Worm (Caenorhabditis elegans) whole organism, L4 larva: ENCODE data around the gene mab-3.

Experiments used
- D1046.2 ChIP-seq: fragments of 200-800 bp; sonication (Bioruptor generic); IDR thresholded peaks from 2 replicates; pipeline ENCODE4 v1.3.6; 2022; ENCODE audit warnings: missing genetic modification characterization, missing compliant biosample characterization
- F10B5.3 ChIP-seq: sonication (generic microtip); optimal IDR thresholded peaks from 2 replicates; lab custom pipeline; 2016; ENCODE audit warnings: mild to moderate bottlenecking, missing genetic modification characterization, missing compliant biosample characterization
- F26F4.8 ChIP-seq: fragments of 200-800 bp; sonication (Bioruptor generic); conservative IDR thresholded peaks from 2 replicates; pipeline ENCODE4 v1.3.6; 2022; ENCODE audit warnings: missing genetic modification characterization, missing compliant biosample characterization
- F44E2.7 ChIP-seq: fragments of 200-800 bp; sonication (Bioruptor generic); IDR thresholded peaks from 2 replicates; pipeline ENCODE4 v2.1.2; 2022; ENCODE audit warnings: missing genetic modification characterization, missing compliant biosample characterization
- R02D3.7 ChIP-seq: fragments of 150-350 bp; sonication (generic microtip); optimal IDR thresholded peaks from 3 replicates; lab custom pipeline; 2014; ENCODE audit warnings: missing biosample characterization, missing genetic modification characterization
- T20F7.1 ChIP-seq: fragments of 200-800 bp; sonication (Bioruptor generic); optimal IDR thresholded peaks from 2 replicates; lab custom pipeline; 2018; ENCODE audit warnings: mild to moderate bottlenecking, missing genetic modification characterization, missing compliant biosample characterization
- Y105C5A.15 ChIP-seq: fragments of 200-800 bp; sonication (Bioruptor generic); IDR thresholded peaks from 2 replicates; pipeline ENCODE4 v1.3.6; 2022; ENCODE audit warnings: missing genetic modification characterization, missing compliant biosample characterization
- Y5F2A.4 ChIP-seq: fragments of 200-800 bp; sonication (Bioruptor generic); optimal IDR thresholded peaks from 2 replicates; lab custom pipeline; 2018; ENCODE audit warnings: mild to moderate bottlenecking, missing genetic modification characterization, missing compliant biosample characterization
- ZK337.2 ChIP-seq: fragments of 200-800 bp; sonication (Bioruptor generic); IDR thresholded peaks from 2 replicates; pipeline ENCODE4 v1.3.6; 2022; ENCODE audit warnings: missing genetic modification reagents, missing genetic modification characterization, missing compliant biosample characterization
- aha-1 ChIP-seq: fragments of 150-350 bp; peaks from one replicate; lab custom pipeline; 2014; ENCODE audit warnings: missing biosample characterization, missing genetic modification characterization
- attf-4 ChIP-seq: sonication (generic microtip); optimal IDR thresholded peaks from 3 replicates; lab custom pipeline; 2017; ENCODE audit warnings: missing biosample characterization, missing genetic modification characterization
- ceh-20 ChIP-seq: fragments of 200-800 bp; sonication (Bioruptor generic); IDR thresholded peaks from 2 replicates; pipeline ENCODE4 v1.3.6; 2022; ENCODE audit warnings: missing genetic modification reagents, missing genetic modification characterization, missing compliant biosample characterization
- ceh-44 ChIP-seq: fragments of 200-800 bp; sonication (Bioruptor generic); IDR thresholded peaks from 2 replicates; pipeline ENCODE4 v1.3.6; 2022; ENCODE audit warnings: missing genetic modification reagents, missing genetic modification characterization, missing compliant biosample characterization
- ceh-62 ChIP-seq: sonication (generic microtip); optimal IDR thresholded peaks from 2 replicates; lab custom pipeline; 2017; ENCODE audit warnings: missing biosample characterization, missing genetic modification characterization
- cey-2 ChIP-seq: sonication (generic microtip); optimal IDR thresholded peaks from 3 replicates; lab custom pipeline; 2017; ENCODE audit warnings: missing genetic modification characterization, mild to moderate bottlenecking, missing compliant biosample characterization, antibody characterized with exemption, borderline replicate concordance; ENCODE audit not compliant: insufficient read depth
- ctbp-1 ChIP-seq: fragments of 200-800 bp; sonication (Bioruptor generic); IDR thresholded peaks from 2 replicates; pipeline ENCODE4 v1.3.6; 2022; ENCODE audit warnings: missing genetic modification reagents, missing genetic modification characterization, missing compliant biosample characterization
- daf-12 ChIP-seq: fragments of 150-350 bp; optimal IDR thresholded peaks from 2 replicates; lab custom pipeline; 2014; ENCODE audit warnings: missing biosample characterization, missing genetic modification reagents, missing genetic modification characterization
- dmd-6 ChIP-seq: fragments of 200-800 bp; sonication (Bioruptor generic); IDR thresholded peaks from 2 replicates; pipeline ENCODE4 v1.3.6; 2022; ENCODE audit warnings: missing genetic modification reagents, missing genetic modification characterization, missing compliant biosample characterization
- dmd-9 ChIP-seq: fragments of 200-800 bp; sonication (Bioruptor generic); IDR thresholded peaks from 2 replicates; pipeline ENCODE4 v1.3.6; 2022; ENCODE audit warnings: missing genetic modification reagents, missing genetic modification characterization, missing compliant biosample characterization
- duxl-1 ChIP-seq: sonication (generic microtip); optimal IDR thresholded peaks from 2 replicates; lab custom pipeline; 2016; ENCODE audit warnings: mild to moderate bottlenecking, missing genetic modification characterization, moderate library complexity, missing compliant biosample characterization; ENCODE audit not compliant: poor library complexity
- dve-1 ChIP-seq: sonication (generic microtip); optimal IDR thresholded peaks from 2 replicates; lab custom pipeline; 2017; ENCODE audit warnings: antibody characterized with exemption, mild to moderate bottlenecking, missing genetic modification characterization, missing compliant biosample characterization; ENCODE audit not compliant: insufficient read depth
- fkh-10 ChIP-seq: fragments of 150-350 bp; optimal IDR thresholded peaks from 2 replicates; lab custom pipeline; 2014; ENCODE audit warnings: missing biosample characterization, missing genetic modification reagents, missing genetic modification characterization
- gei-8 ChIP-seq: fragments of 200-800 bp; sonication (Bioruptor generic); optimal IDR thresholded peaks from 2 replicates; lab custom pipeline; 2018; ENCODE audit warnings: mild to moderate bottlenecking, missing genetic modification characterization, missing compliant biosample characterization
- hlh-11 ChIP-seq: fragments of 200-800 bp; sonication (Bioruptor generic); optimal IDR thresholded peaks from 2 replicates; lab custom pipeline; 2018; ENCODE audit warnings: mild to moderate bottlenecking, missing genetic modification characterization, missing compliant biosample characterization
- hlh-30 ChIP-seq: sonication (generic microtip); optimal IDR thresholded peaks from 2 replicates; lab custom pipeline; 2017; ENCODE audit warnings: antibody characterized with exemption, mild to moderate bottlenecking, missing genetic modification characterization, missing compliant biosample characterization; ENCODE audit not compliant: insufficient read depth
- lin-39 ChIP-seq: fragments of 150-350 bp; optimal IDR thresholded peaks from 2 replicates; lab custom pipeline; 2014; ENCODE audit warnings: missing biosample characterization, missing genetic modification reagents, missing genetic modification characterization
- lir-3 ChIP-seq: sonication (generic microtip); optimal IDR thresholded peaks from 2 replicates; lab custom pipeline; 2016; ENCODE audit warnings: mild to moderate bottlenecking, missing genetic modification characterization, missing compliant biosample characterization
- lsy-2 ChIP-seq, 2 experiments: fragments of 150-350 bp in 1 of 2; sonication (generic microtip) in 1 of 2; optimal IDR thresholded peaks; 2 replicates each; lab custom pipeline; 2014 to 2017; ENCODE audit warnings: missing biosample characterization in 2 of 2, missing genetic modification characterization in 2 of 2
- madf-5 ChIP-seq, 2 experiments: fragments of 200-800 bp; sonication (Bioruptor generic); IDR thresholded peaks; 2 replicates each; pipeline ENCODE4 v1.3.6; 2022; ENCODE audit warnings: missing compliant biosample characterization in 2 of 2, missing genetic modification characterization in 2 of 2
- mdt-29 ChIP-seq: fragments of 200-800 bp; sonication (Bioruptor generic); IDR thresholded peaks from 2 replicates; pipeline ENCODE4 v1.3.6; 2022; ENCODE audit warnings: missing genetic modification reagents, missing genetic modification characterization, missing compliant biosample characterization
- mep-1 ChIP-seq: fragments of 150-350 bp; sonication (generic microtip); optimal IDR thresholded peaks from 3 replicates; lab custom pipeline; 2014; ENCODE audit warnings: missing biosample characterization, missing genetic modification characterization
- mes-2 ChIP-seq: sonication (generic microtip); optimal IDR thresholded peaks from 2 replicates; lab custom pipeline; 2016; ENCODE audit warnings: missing genotype, mild to moderate bottlenecking, missing genetic modification characterization, missing compliant biosample characterization; ENCODE audit not compliant: poor library complexity, severe bottlenecking
- mxl-3 ChIP-seq: fragments of 200-800 bp; sonication (Bioruptor generic); optimal IDR thresholded peaks from 2 replicates; lab custom pipeline; 2018; ENCODE audit warnings: mild to moderate bottlenecking, missing genetic modification characterization, missing compliant biosample characterization
- nhr-10 ChIP-seq: fragments of 150-350 bp; optimal IDR thresholded peaks from 2 replicates; lab custom pipeline; 2014; ENCODE audit warnings: missing biosample characterization, missing genetic modification characterization
- nhr-111 ChIP-seq: fragments of 200-800 bp; sonication (Bioruptor generic); optimal IDR thresholded peaks from 2 replicates; lab custom pipeline; 2018; ENCODE audit warnings: mild to moderate bottlenecking, missing genetic modification characterization, missing compliant biosample characterization
- nhr-237 ChIP-seq: sonication (generic microtip); optimal IDR thresholded peaks from 2 replicates; lab custom pipeline; 2017; ENCODE audit warnings: missing biosample characterization, missing genetic modification characterization
- nhr-25 ChIP-seq: sonication (generic microtip); optimal IDR thresholded peaks from 2 replicates; lab custom pipeline; 2017; ENCODE audit warnings: missing genetic modification characterization, mild to moderate bottlenecking, missing compliant biosample characterization, antibody characterized with exemption, moderate library complexity, borderline replicate concordance; ENCODE audit not compliant: insufficient read depth
- nhr-41 ChIP-seq: fragments of 200-800 bp; sonication (Bioruptor generic); IDR thresholded peaks from 2 replicates; pipeline ENCODE4 v1.3.6; 2022; ENCODE audit warnings: missing genetic modification reagents, missing genetic modification characterization, missing compliant biosample characterization
- nhr-76 ChIP-seq: fragments of 150-350 bp; optimal IDR thresholded peaks from 2 replicates; lab custom pipeline; 2014; ENCODE audit warnings: missing biosample characterization, missing genetic modification characterization
- nhr-77 ChIP-seq: fragments of 150-350 bp; optimal IDR thresholded peaks from 2 replicates; lab custom pipeline; 2014; ENCODE audit warnings: missing biosample characterization, missing genetic modification characterization
- pqm-1 ChIP-seq: sonication (generic microtip); optimal IDR thresholded peaks from 2 replicates; lab custom pipeline; 2017; ENCODE audit warnings: missing biosample characterization, missing genetic modification characterization
- rbr-2 ChIP-seq: sonication (generic microtip); optimal IDR thresholded peaks from 2 replicates; lab custom pipeline; 2016; ENCODE audit warnings: missing genotype, missing genetic modification characterization, missing compliant biosample characterization
- set-16 ChIP-seq: fragments of 200-800 bp; sonication (Bioruptor generic); IDR thresholded peaks from 2 replicates; pipeline ENCODE4 v1.3.6; 2022; ENCODE audit warnings: missing genetic modification reagents, missing genetic modification characterization, missing compliant biosample characterization
- snpc-4 ChIP-seq: fragments of 150-350 bp; optimal IDR thresholded peaks from 2 replicates; lab custom pipeline; 2014; ENCODE audit warnings: missing biosample characterization, missing genetic modification characterization
- spr-3 ChIP-seq: fragments of 200-800 bp; sonication (Bioruptor generic); optimal IDR thresholded peaks from 2 replicates; lab custom pipeline; 2018; ENCODE audit warnings: mild to moderate bottlenecking, missing genetic modification characterization, missing compliant biosample characterization
- tra-1 ChIP-seq: fragments of 200-800 bp; sonication (Bioruptor generic); IDR thresholded peaks from 2 replicates; pipeline ENCODE4 v1.3.6; 2022; ENCODE audit warnings: missing genetic modification reagents, missing genetic modification characterization, missing compliant biosample characterization
- vab-7 ChIP-seq: fragments of 200-800 bp; sonication (Bioruptor generic); IDR thresholded peaks from 2 replicates; pipeline ENCODE4 v1.3.6; 2022; ENCODE audit warnings: missing genetic modification reagents, missing genetic modification characterization, missing compliant biosample characterization
- zag-1 ChIP-seq: fragments of 150-350 bp; optimal IDR thresholded peaks from 2 replicates; lab custom pipeline; 2014; ENCODE audit warnings: missing biosample characterization, missing genetic modification characterization
- zfp-2 ChIP-seq: sonication (generic microtip); optimal IDR thresholded peaks from 2 replicates; lab custom pipeline; 2016; ENCODE audit warnings: mild to moderate bottlenecking, missing genetic modification characterization, missing compliant biosample characterization
- zfp-3 ChIP-seq: fragments of 200-800 bp; sonication (Bioruptor generic); conservative IDR thresholded peaks from 2 replicates; pipeline ENCODE4 v1.3.6; 2022; ENCODE audit warnings: missing genetic modification reagents, missing genetic modification characterization, missing compliant biosample characterization
- zip-11 ChIP-seq: fragments of 200-800 bp; sonication (Bioruptor generic); IDR thresholded peaks from 2 replicates; pipeline ENCODE4 v1.3.6; 2022; ENCODE audit warnings: missing genetic modification characterization, missing compliant biosample characterization
- ztf-11 ChIP-seq: fragments of 150-350 bp; optimal IDR thresholded peaks from 2 replicates; lab custom pipeline; 2014; ENCODE audit warnings: missing biosample characterization, missing genetic modification characterization

The mab-3 gene

DNA sequence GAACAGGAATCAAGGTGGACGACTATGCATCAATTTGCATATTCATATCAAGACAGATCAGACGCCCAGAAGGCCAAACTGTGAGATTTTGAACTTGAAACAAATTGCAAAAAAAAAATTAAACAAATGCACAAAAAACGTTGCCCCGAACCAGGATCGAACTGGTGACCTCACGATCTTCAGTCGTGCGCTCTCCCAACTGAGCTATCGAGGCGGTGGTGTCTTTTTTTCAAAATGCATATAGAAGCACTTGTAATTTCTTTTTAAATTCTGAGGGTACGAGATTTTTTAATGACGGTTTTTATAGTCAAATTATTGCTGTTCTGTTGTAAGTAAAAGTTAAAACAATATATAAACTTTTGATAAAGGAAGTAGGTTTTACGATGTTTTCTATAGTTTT is 18.9 kb upstream of the mab-3 start (continued):
- TF ChIP-seq Y105C5A.15: no peak
- no peak for TF ChIP-seq zfp-3 (GFP tag; lab: Robert Waterston, UW)
- no peak for TF ChIP-seq dmd-9 (GFP tag; lab: Robert Waterston, UW)
- no peak for TF ChIP-seq snpc-4 (tag; lab: Kevin White, UChicago)
- no peak for TF ChIP-seq Y5F2A.4 (GFP tag; lab: Kevin White, UChicago)
- TF ChIP-seq zag-1 (tag; lab: Kevin White, UChicago): no peak
- no peak for TF ChIP-seq lir-3
- no peak for TF ChIP-seq lin-39 (tag; lab: Kevin White, UChicago)
- TF ChIP-seq pqm-1: no peak
- TF ChIP-seq cey-2 (tag; lab: Kevin White, UChicago): no peak
- no peak for TF ChIP-seq madf-5 (GFP tag; IDR thresholded peaks at IDR 0.05; lab: Robert Waterston, UW)
- TF ChIP-seq dve-1 (tag; lab: Kevin White, UChicago): no peak
- peak; percentile 27; the same call in 1 of the 2 replicates for TF ChIP-seq dmd-6
- no peak for TF ChIP-seq nhr-77 (tag; lab: Kevin White, UChicago)
- TF ChIP-seq ZK337.2 (GFP tag; lab: Robert Waterston, UW): no peak
- TF ChIP-seq T20F7.1 (GFP tag; lab: Kevin White, UChicago): no peak
- TF ChIP-seq F26F4.8 (GFP tag; lab: Robert Waterston, UW): no peak
- TF ChIP-seq vab-7 (GFP tag; lab: Robert Waterston, UW): peak; percentile 75
- no peak for TF ChIP-seq daf-12 (tag; lab: Kevin White, UChicago)
- TF ChIP-seq nhr-10 (tag; lab: Kevin White, UChicago): no peak
- TF ChIP-seq nhr-76: no peak
- peak; percentile 32 for TF ChIP-seq mep-1 (tag; lab: Kevin White, UChicago)
- no peak for TF ChIP-seq nhr-25 (tag; lab: Kevin White, UChicago)
- TF ChIP-seq F10B5.3 (tag; lab: Kevin White, UChicago): no peak
- TF ChIP-seq D1046.2 (GFP tag; lab: Robert Waterston, UW): no peak
- TF ChIP-seq duxl-1 (tag; lab: Kevin White, UChicago): no peak
- no peak for TF ChIP-seq ctbp-1 (GFP tag; lab: Robert Waterston, UW)
- TF ChIP-seq mes-2: peak; percentile 59
- no peak for TF ChIP-seq ztf-11 (tag; lab: Kevin White, UChicago)
- TF ChIP-seq nhr-41 (GFP tag; lab: Robert Waterston, UW): no peak
- TF ChIP-seq attf-4 (tag; lab: Kevin White, UChicago): no peak
- no peak for TF ChIP-seq hlh-11
- TF ChIP-seq fkh-10 (GFP tag; lab: Kevin White, UChicago): no peak
- TF ChIP-seq hlh-30: peak; percentile 36
- peak in 1 of 2 experiments; percentile 42 for TF ChIP-seq lsy-2 (tag; optimal IDR thresholded peaks at IDR 0.05; lab: Kevin White, UChicago)
- no peak for TF ChIP-seq rbr-2 (tag; lab: Kevin White, UChicago)
- TF ChIP-seq nhr-111 (GFP tag; lab: Kevin White, UChicago): no peak
- no peak for TF ChIP-seq ceh-20
- no peak for TF ChIP-seq zfp-2 (tag; lab: Kevin White, UChicago)
- no peak for TF ChIP-seq spr-3 (GFP tag; lab: Kevin White, UChicago)
- TF ChIP-seq tra-1 (GFP tag; lab: Robert Waterston, UW): no peak
- TF ChIP-seq ceh-44 (GFP tag; lab: Robert Waterston, UW): 0 out of 2 replicates have a peak, but pooled peaks have one; percentile 13
- TF ChIP-seq mdt-29 (GFP tag; lab: Robert Waterston, UW): no peak
- no peak for TF ChIP-seq set-16 (GFP tag; lab: Robert Waterston, UW)
- TF ChIP-seq F44E2.7 (GFP tag; lab: Robert Waterston, UW): no peak
- TF ChIP-seq zip-11 (GFP tag; lab: Robert Waterston, UW): no peak
- no peak for TF ChIP-seq ceh-62 (tag; lab: Kevin White, UChicago)
- TF ChIP-seq mxl-3: no peak
- no peak for TF ChIP-seq gei-8 (GFP tag; lab: Kevin White, UChicago)
- TF ChIP-seq nhr-237: no peak
- TF ChIP-seq aha-1 (tag; lab: Kevin White, UChicago): no peak
- TF ChIP-seq R02D3.7: no peak
